Fruit fly (Drosophila melanogaster) whole organism, adult: Measurements from ENCODE around the gene CG34298.

Experiments
- CG11617 ChIP-seq: fragments of 200-800 bp; sonication (Bioruptor generic); optimal IDR thresholded peaks from 2 replicates; lab custom pipeline; 2017; ENCODE audit warnings: mild to moderate bottlenecking, missing biosample characterization, missing genetic modification reagents, missing genetic modification characterization
- CG12768 ChIP-seq: fragments of 200-800 bp; sonication (Bioruptor generic); optimal IDR thresholded peaks from 2 replicates; lab custom pipeline; 2017; ENCODE audit warnings: missing biosample characterization, missing genetic modification characterization, mild to moderate bottlenecking, moderate library complexity, missing genetic modification reagents
- CG14711 ChIP-seq: fragments of 200-800 bp; sonication (Bioruptor generic); optimal IDR thresholded peaks from 2 replicates; lab custom pipeline; 2018; ENCODE audit warnings: missing biosample characterization, mild to moderate bottlenecking, missing genetic modification characterization, moderate library complexity
- CG1620 ChIP-seq: fragments of 200-800 bp; sonication (Bioruptor generic); optimal IDR thresholded peaks from 2 replicates; lab custom pipeline; 2016; ENCODE audit warnings: missing biosample characterization, missing genetic modification characterization
- CG33017 ChIP-seq: fragments of 200-800 bp; sonication (Bioruptor generic); optimal IDR thresholded peaks from 2 replicates; lab custom pipeline; 2018; ENCODE audit warnings: missing biosample characterization, mild to moderate bottlenecking, missing genetic modification characterization, moderate library complexity
- CG5204 ChIP-seq: fragments of 200-800 bp; sonication (Bioruptor generic); optimal IDR thresholded peaks from 2 replicates; lab custom pipeline; 2016; ENCODE audit warnings: missing biosample characterization, missing genetic modification characterization
- CG7045 ChIP-seq: fragments of 200-800 bp; sonication (Bioruptor generic); optimal IDR thresholded peaks from 2 replicates; lab custom pipeline; 2017; ENCODE audit warnings: missing biosample characterization, mild to moderate bottlenecking, missing genetic modification characterization
- CG7101 ChIP-seq: fragments of 200-800 bp; sonication (Bioruptor generic); optimal IDR thresholded peaks from 2 replicates; lab custom pipeline; 2018; ENCODE audit warnings: missing biosample characterization, mild to moderate bottlenecking, missing genetic modification characterization, moderate library complexity
- Clk ChIP-seq: fragments of 200-800 bp; sonication (Bioruptor generic); optimal IDR thresholded peaks from 2 replicates; lab custom pipeline; 2017; ENCODE audit warnings: missing biosample characterization, missing genetic modification characterization
- Crg-1 ChIP-seq: fragments of 200-800 bp; sonication (Bioruptor generic); optimal IDR thresholded peaks from 2 replicates; lab custom pipeline; 2016; ENCODE audit warnings: missing biosample characterization, missing genetic modification characterization
- Hr96 ChIP-seq: fragments of 200-800 bp; sonication (Bioruptor generic); optimal IDR thresholded peaks from 2 replicates; lab custom pipeline; 2016; ENCODE audit warnings: missing biosample characterization, missing genetic modification characterization
- Mnt ChIP-seq: fragments of 200-800 bp; sonication (Bioruptor generic); optimal IDR thresholded peaks from 2 replicates; lab custom pipeline; 2016; ENCODE audit warnings: missing biosample characterization, mild to moderate bottlenecking, missing genetic modification characterization
- bab1 ChIP-seq: fragments of 200-800 bp; sonication (Bioruptor generic); optimal IDR thresholded peaks from 3 replicates; lab custom pipeline; 2019; ENCODE audit warnings: missing biosample characterization, mild to moderate bottlenecking, missing genetic modification characterization, moderate library complexity
- cic ChIP-seq: fragments of 200-800 bp; sonication (Bioruptor generic); optimal IDR thresholded peaks from 2 replicates; lab custom pipeline; 2017; ENCODE audit warnings: missing biosample characterization, mild to moderate bottlenecking, missing genetic modification characterization, moderate library complexity
- cnc ChIP-seq, 2 experiments: fragments of >200 bp; optimal IDR thresholded peaks; 2 replicates each; lab custom pipeline; 2017
- kay ChIP-seq: fragments of 200-800 bp; sonication (Bioruptor generic); peaks from one replicate; lab custom pipeline; 2016; ENCODE audit warnings: missing biosample characterization, missing genetic modification characterization, borderline replicate concordance
- ovo ChIP-seq: fragments of 200-800 bp; sonication (Bioruptor generic); optimal IDR thresholded peaks from 2 replicates; lab custom pipeline; 2016; ENCODE audit warnings: missing biosample characterization, missing genetic modification characterization
- pad ChIP-seq: fragments of 200-800 bp; sonication (Bioruptor generic); optimal IDR thresholded peaks from 3 replicates; lab custom pipeline; 2017; ENCODE audit warnings: missing biosample characterization, missing genetic modification characterization, mild to moderate bottlenecking, moderate library complexity, missing genetic modification reagents
- tj ChIP-seq: fragments of 200-800 bp; sonication (Bioruptor generic); optimal IDR thresholded peaks from 3 replicates; lab custom pipeline; 2017; ENCODE audit warnings: missing biosample characterization, mild to moderate bottlenecking, missing genetic modification characterization, moderate library complexity
- toe ChIP-seq: fragments of 200-800 bp; sonication (Bioruptor generic); optimal IDR thresholded peaks from 2 replicates; lab custom pipeline; 2016; ENCODE audit warnings: missing biosample characterization, missing genetic modification characterization

Gene CG34298

DNA sequence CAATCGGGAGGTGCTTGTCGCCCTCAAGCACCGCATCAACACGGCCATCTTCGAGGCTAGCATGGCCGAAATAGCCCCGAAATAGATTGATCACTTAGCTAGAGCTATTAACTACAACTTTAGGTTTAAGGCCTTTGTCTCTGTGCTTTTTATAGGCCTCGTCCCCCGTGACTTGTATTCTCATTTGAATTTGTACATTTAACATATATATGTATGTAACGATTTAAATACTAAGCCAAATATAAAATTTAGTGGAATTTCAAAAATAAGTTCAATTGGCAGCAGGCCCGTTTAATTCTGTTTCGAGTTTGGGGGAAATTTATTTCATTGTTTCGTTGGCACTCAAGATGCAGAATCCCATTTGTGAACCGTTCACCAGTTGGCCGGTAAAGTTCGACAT is at the start of gene CG34298:
Gene CG34298 (plus strand): TSS at position 301 of the 400 bp plus-strand sequence.
- no peak for TF ChIP-seq tj (GFP tag; lab: Kevin White, UChicago)
- no peak for TF ChIP-seq ovo (GFP tag; lab: Kevin White, UChicago)
- TF ChIP-seq Clk: no peak
- TF ChIP-seq CG14711 (tag; lab: Kevin White, UChicago): no peak
- no peak for TF ChIP-seq Hr96 (GFP tag; lab: Kevin White, UChicago)
- TF ChIP-seq CG1620 (GFP tag; lab: Kevin White, UChicago): no peak
- TF ChIP-seq CG11617 (GFP tag; lab: Kevin White, UChicago): no peak
- no peak for TF ChIP-seq bab1 (GFP tag; lab: Kevin White, UChicago)
- no peak for TF ChIP-seq Crg-1 (GFP tag; lab: Kevin White, UChicago)
- no peak for TF ChIP-seq toe
- TF ChIP-seq CG7045 (GFP tag; lab: Kevin White, UChicago): no peak
- TF ChIP-seq cic (GFP tag; lab: Kevin White, UChicago): no peak

- TF ChIP-seq CG7101 (no peak), CG11617 (GFP tag; lab: Kevin White, UChicago) (no peak), toe (no peak), Clk (no peak), Crg-1 (GFP tag; lab: Kevin White, UChicago) (no peak), Mnt (no peak), CG33017 (tag; lab: Kevin White, UChicago) (no peak), ovo (GFP tag; lab: Kevin White, UChicago) (no peak), CG7045 (GFP tag; lab: Kevin White, UChicago) (no peak), cic (GFP tag; lab: Kevin White, UChicago) (no peak), CG5204 (GFP tag; lab: Kevin White, UChicago) (no peak)
These were observed 40.3 kb upstream of the CG34298 start for dm6 chr3R:29959329-29959728.

dm6 chr3R:29963102-29963501 is 36.5 kb upstream of the CG34298 start:
- TF ChIP-seq cic (GFP tag; lab: Kevin White, UChicago) (no peak), CG12768 (no peak), cnc (optimal IDR thresholded peaks at IDR 0.05; lab: Kevin White, UChicago) (no peak), kay (GFP tag; lab: Kevin White, UChicago) (no peak), toe (no peak), Mnt (no peak), CG33017 (tag; lab: Kevin White, UChicago) (no peak), Hr96 (GFP tag; lab: Kevin White, UChicago) (no peak), bab1 (GFP tag; lab: Kevin White, UChicago) (no peak)

DNA sequence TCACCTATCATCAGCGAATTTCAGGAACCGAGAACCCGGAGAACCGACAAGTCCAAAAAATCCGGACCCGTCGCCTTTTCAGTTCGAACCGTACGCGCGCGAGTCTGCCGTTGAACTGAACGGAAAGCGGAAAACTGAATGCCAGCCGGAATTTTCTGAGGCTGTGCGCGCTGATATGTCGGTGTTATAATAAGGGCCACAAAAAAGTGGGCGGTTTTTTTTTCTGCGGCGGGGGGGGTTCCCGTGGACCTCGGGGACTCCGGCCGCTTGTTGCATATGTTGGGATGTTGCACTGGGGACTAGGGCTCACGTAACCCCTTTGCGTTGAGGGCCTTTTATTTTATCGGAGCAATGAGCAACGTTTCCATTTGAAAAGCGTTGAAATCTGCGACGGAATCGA is 30.2 kb upstream of the CG34298 start, which contains the start of gene TkR99D:
Gene TkR99D (minus strand): TSS at position 101 of the 400 bp plus-strand sequence.
- TF ChIP-seq CG12768: no peak
- no peak for TF ChIP-seq kay (GFP tag; lab: Kevin White, UChicago)
- no peak for TF ChIP-seq CG33017 (tag; lab: Kevin White, UChicago)
- TF ChIP-seq cnc (optimal IDR thresholded peaks at IDR 0.05; lab: Kevin White, UChicago): no peak
- TF ChIP-seq toe: no peak
- no peak for TF ChIP-seq CG11617 (GFP tag; lab: Kevin White, UChicago)
- no peak for TF ChIP-seq pad (GFP tag; lab: Kevin White, UChicago)

DNA sequence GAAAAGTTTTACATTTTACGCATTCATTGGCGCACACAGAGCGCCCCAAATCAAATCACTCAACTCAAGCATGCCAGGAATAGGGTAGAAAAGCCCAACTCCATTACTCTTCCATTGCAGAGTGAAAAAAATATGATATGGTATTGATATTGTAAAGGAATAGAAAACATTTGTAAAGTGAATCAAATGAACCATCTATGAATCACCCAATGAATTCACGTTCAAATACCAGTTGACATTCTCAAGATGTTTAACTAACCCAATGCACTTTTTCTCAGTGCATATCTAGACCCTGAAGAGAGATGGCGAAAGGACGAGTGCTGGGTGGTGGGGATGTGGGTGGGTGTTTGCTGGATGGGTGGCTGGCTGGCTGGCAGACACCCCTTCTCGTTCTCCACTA is 21.0 kb upstream of the CG34298 start:
- TF ChIP-seq kay (GFP tag; lab: Kevin White, UChicago): no peak
- no peak for TF ChIP-seq cnc (optimal IDR thresholded peaks at IDR 0.05; lab: Kevin White, UChicago)
- no peak for TF ChIP-seq Crg-1 (GFP tag; lab: Kevin White, UChicago)
- TF ChIP-seq Clk: no peak
- TF ChIP-seq CG14711 (tag; lab: Kevin White, UChicago): no peak
- no peak for TF ChIP-seq CG7101
- TF ChIP-seq CG7045 (GFP tag; lab: Kevin White, UChicago): no peak
- no peak for TF ChIP-seq CG12768
- TF ChIP-seq ovo (GFP tag; lab: Kevin White, UChicago): no peak
- TF ChIP-seq CG5204 (GFP tag; lab: Kevin White, UChicago): no peak
- TF ChIP-seq CG1620 (GFP tag; lab: Kevin White, UChicago): no peak
- no peak for TF ChIP-seq bab1 (GFP tag; lab: Kevin White, UChicago)

dm6 chr3R:29981479-29981878 is 18.1 kb upstream of the CG34298 start:
- TF ChIP-seq bab1 (GFP tag; lab: Kevin White, UChicago) (no peak), CG33017 (tag; lab: Kevin White, UChicago) (no peak), cic (GFP tag; lab: Kevin White, UChicago) (no peak), tj (GFP tag; lab: Kevin White, UChicago) (no peak), CG14711 (tag; lab: Kevin White, UChicago) (no peak), Clk (no peak), Mnt (no peak), CG1620 (GFP tag; lab: Kevin White, UChicago) (no peak), CG11617 (GFP tag; lab: Kevin White, UChicago) (no peak), CG5204 (GFP tag; lab: Kevin White, UChicago) (no peak), ovo (GFP tag; lab: Kevin White, UChicago) (no peak), CG7101 (no peak), cnc (optimal IDR thresholded peaks at IDR 0.05; lab: Kevin White, UChicago) (no peak), CG12768 (no peak), Crg-1 (GFP tag; lab: Kevin White, UChicago) (no peak), pad (GFP tag; lab: Kevin White, UChicago) (no peak), CG7045 (GFP tag; lab: Kevin White, UChicago) (no peak), Hr96 (GFP tag; lab: Kevin White, UChicago) (no peak), kay (GFP tag; lab: Kevin White, UChicago) (no peak), toe (no peak)
